Fruit fly (Drosophila melanogaster): ENCODE results near the gene Ubr3.

The Ubr3 gene

DNA sequence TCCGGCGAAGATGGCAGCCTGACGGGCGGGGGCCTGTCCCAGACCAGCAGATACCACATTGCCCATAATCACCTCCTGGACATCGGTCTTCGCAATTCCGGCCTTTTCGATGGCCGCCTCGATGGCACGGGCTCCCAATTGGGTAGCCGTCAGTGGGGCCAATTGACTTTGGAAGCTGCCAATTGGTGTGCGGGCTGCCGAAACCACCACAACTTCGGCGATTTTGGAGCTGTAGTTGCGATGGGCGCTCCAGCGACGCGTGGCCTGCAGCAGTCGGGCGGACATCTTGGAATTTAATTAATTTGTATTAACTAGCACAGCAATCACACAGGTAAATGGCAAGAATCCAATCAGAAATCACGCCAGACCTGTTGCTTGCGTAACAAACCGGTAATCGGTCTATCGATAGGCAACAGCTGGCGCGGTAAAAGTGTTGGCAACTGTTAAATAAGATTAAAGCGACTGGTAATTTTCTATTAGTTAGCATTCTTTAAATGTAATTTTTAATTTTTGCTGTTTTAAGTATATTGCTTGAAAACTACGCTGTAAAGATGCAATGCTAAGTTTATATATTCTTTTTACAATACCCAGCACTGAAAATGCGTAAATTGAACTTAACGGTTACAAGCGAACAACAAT lies 47.2 kb upstream of the Ubr3 start, which contains the start of gene Acat1 (continued):
- TF ChIP-seq Ssrp (tag; optimal IDR thresholded peaks at IDR 0.05) (peak; percentile 18), CG2199 (GFP tag; IDR thresholded peaks at IDR 0.05) (0 out of 3 replicates have a peak, but pooled peaks have one; percentile 15), HmgZ (tag; optimal IDR thresholded peaks at IDR 0.05) (peak; percentile 34), insv (GFP tag; optimal IDR thresholded peaks at IDR 0.05) (peak; percentile 56 to 94), CG10959 (GFP tag; IDR thresholded peaks at IDR 0.05) (no peak), Bdp1 (GFP tag; optimal IDR thresholded peaks at IDR 0.05) (no peak), prd (optimal IDR thresholded peaks at IDR 0.05) (no peak), prd (GFP tag; IDR thresholded peaks at IDR 0.05) (peak; percentile 72), Dek (tag; optimal IDR thresholded peaks at IDR 0.05) (no peak), CG10979 (tag; optimal IDR thresholded peaks at IDR 0.05) (peak; percentile 39), pan (optimal IDR thresholded peaks at IDR 0.05) (no peak), pan (GFP tag; optimal IDR thresholded peaks at IDR 0.05 in 1 of 2, IDR thresholded peaks at IDR 0.05 in 1 of 2) (peak in 1 of 2 experiments; percentile 61), CG4282 (GFP tag; optimal IDR thresholded peaks at IDR 0.05) (no peak), MESR4 (GFP tag; optimal IDR thresholded peaks at IDR 0.05) (peak; percentile 65), dpn (GFP tag; optimal IDR thresholded peaks at IDR 0.05) (peak; percentile 44 to 64), Xrp1 (GFP tag; IDR thresholded peaks at IDR 0.05) (peak; percentile 83), CG16815 (GFP tag; optimal IDR thresholded peaks at IDR 0.05) (peak; percentile 11), tx (GFP tag; optimal IDR thresholded peaks at IDR 0.05) (peak; percentile 44), CG32772 (GFP tag; IDR thresholded peaks at IDR 0.05) (0 out of 2 replicates have a peak, but pooled peaks have one; percentile 5), zen2 (GFP tag; IDR thresholded peaks at IDR 0.05; ENCODE audit: partially characterized antibody) (no peak), CG3163 (GFP tag; optimal IDR thresholded peaks at IDR 0.05) (no peak), CG13624 (GFP tag; optimal IDR thresholded peaks at IDR 0.05) (peak; percentile 39), CG13894 (tag; optimal IDR thresholded peaks at IDR 0.05) (no peak), Side (GFP tag; optimal IDR thresholded peaks at IDR 0.05) (peak; percentile 33), lab (GFP tag; optimal IDR thresholded peaks at IDR 0.05) (peak; percentile 72), CG2875 (GFP tag; optimal IDR thresholded peaks at IDR 0.05) (no peak), Nf-YC (tag; optimal IDR thresholded peaks at IDR 0.05) (peak; percentile 42), HHEX (GFP tag; optimal IDR thresholded peaks at IDR 0.05) (peak; percentile 38), unc-4 (GFP tag; IDR thresholded peaks at IDR 0.05; ENCODE audit: partially characterized antibody) (peak; percentile 50; the same call in 1 of the 2 replicates), CG13287 (GFP tag; IDR thresholded peaks at IDR 0.05; ENCODE audit: partially characterized antibody) (peak; percentile 62), CG4730 (GFP tag; IDR thresholded peaks at IDR 0.05) (peak; percentile 36; the same call in 1 of the 2 replicates), hb (GFP tag; IDR thresholded peaks at IDR 0.05; ENCODE audit: partially characterized antibody) (no peak), NC2α (GFP tag; optimal IDR thresholded peaks at IDR 0.05) (no peak), ap (GFP tag; IDR thresholded peaks at IDR 0.05) (no peak), MBD-R2 (GFP tag; IDR thresholded peaks at IDR 0.05) (peak; percentile 60; the same call in 1 of the 2 replicates), mam (GFP tag; optimal IDR thresholded peaks at IDR 0.05) (peak; percentile 64), pum (GFP tag; optimal IDR thresholded peaks at IDR 0.05) (peak; percentile 27), Hr39 (optimal IDR thresholded peaks at IDR 0.05) (no peak), CG34376 (GFP tag; optimal IDR thresholded peaks at IDR 0.05) (peak; percentile 0), CG15269 (tag; optimal IDR thresholded peaks at IDR 0.05) (no peak), E2f1 (GFP tag; IDR thresholded peaks at IDR 0.05) (peak; percentile 22; the same call in 1 of the 2 replicates), cas (GFP tag; IDR thresholded peaks at IDR 0.05) (no peak), lbe (GFP tag; optimal IDR thresholded peaks at IDR 0.05) (peak; percentile 81), CG9876 (GFP tag; optimal IDR thresholded peaks at IDR 0.05) (no peak), zen (tag; optimal IDR thresholded peaks at IDR 0.05) (peak; percentile 34), maf-S (GFP tag; optimal IDR thresholded peaks at IDR 0.05) (peak; percentile 2), ems (GFP tag; optimal IDR thresholded peaks at IDR 0.05) (peak; percentile 43), trem (tag; optimal IDR thresholded peaks at IDR 0.05) (peak; percentile 52), sisA (GFP tag; IDR thresholded peaks at IDR 0.05) (peak; percentile 51), PHDP (tag; optimal IDR thresholded peaks at IDR 0.05) (peak; percentile 61)

All from whole organism, embryonic.